Fruit fly (Drosophila melanogaster): ENCODE measurements around the gene Rim.
A peak's percentile ranks its signal among the peaks of the same experiment; 100 is the strongest.

Gene Rim

DNA sequence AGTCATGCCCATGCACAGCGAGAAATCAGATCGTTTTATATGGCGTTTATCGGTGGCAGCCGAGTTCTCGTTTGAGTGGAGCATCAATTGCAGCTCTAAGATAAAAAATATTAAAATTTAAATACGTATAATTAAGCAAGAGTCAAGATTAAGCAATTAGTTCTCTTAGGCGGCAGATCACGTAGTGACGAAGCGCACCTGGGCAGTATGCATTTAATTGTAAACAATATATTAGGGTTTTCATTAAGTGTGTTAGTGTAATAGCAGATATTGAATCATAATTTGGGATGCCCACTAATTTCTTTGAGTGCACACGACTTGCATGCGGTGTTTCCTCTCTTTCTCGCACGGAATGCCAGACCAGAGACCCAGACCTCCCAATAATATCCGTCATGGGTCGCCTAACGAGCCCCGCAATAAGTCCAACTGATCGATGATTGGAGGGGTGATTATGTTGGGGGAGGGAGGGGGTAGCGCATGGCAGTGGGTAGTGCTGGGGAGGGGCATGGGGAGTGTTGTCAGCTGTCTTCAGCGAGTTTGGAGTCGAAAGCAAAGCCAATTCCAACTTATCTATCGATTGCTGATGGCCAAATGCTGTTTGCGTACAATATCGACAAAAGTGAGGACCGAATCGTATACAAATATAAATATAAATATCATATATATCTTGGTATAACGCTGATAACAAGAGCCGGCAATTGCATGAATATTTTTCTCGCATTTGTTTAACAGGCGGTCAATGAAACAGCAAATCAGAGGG is 33.2 kb upstream of the Rim start (continued):
- TF ChIP-seq CG4854 (GFP tag; optimal IDR thresholded peaks at IDR 0.05) = peak; percentile 27
- peak; percentile 70 for TF ChIP-seq CG13775 (GFP tag; optimal IDR thresholded peaks at IDR 0.05)
- no peak for TF ChIP-seq CG31365 (tag; optimal IDR thresholded peaks at IDR 0.05)
- peak; percentile 51 for TF ChIP-seq exex (tag; optimal IDR thresholded peaks at IDR 0.05)
- TF ChIP-seq CG18764 (GFP tag; optimal IDR thresholded peaks at IDR 0.05) = peak; percentile 7
- no peak for TF ChIP-seq Hand (GFP tag; optimal IDR thresholded peaks at IDR 0.05)
- 0 out of 2 replicates have a peak, but pooled peaks have one; percentile 27 for TF ChIP-seq Oaz (GFP tag; IDR thresholded peaks at IDR 0.05)
- no peak for TF ChIP-seq Dfd (GFP tag; optimal IDR thresholded peaks at IDR 0.05)
- TF ChIP-seq CG3995 (GFP tag; optimal IDR thresholded peaks at IDR 0.05) = no peak
- TF ChIP-seq chn (GFP tag; optimal IDR thresholded peaks at IDR 0.05) = peak; percentile 61
- TF ChIP-seq CG9609 (GFP tag; optimal IDR thresholded peaks at IDR 0.05) = peak; percentile 16
- no peak for TF ChIP-seq gro (GFP tag; optimal IDR thresholded peaks at IDR 0.05)
- peak; percentile 73 for TF ChIP-seq jing (GFP tag; optimal IDR thresholded peaks at IDR 0.05)
- TF ChIP-seq CG15601 (tag; optimal IDR thresholded peaks at IDR 0.05) = peak; percentile 49
- peak; percentile 64; the same call in 1 of the 3 replicates for TF ChIP-seq ase (GFP tag; IDR thresholded peaks at IDR 0.05)
- peak; percentile 57 for TF ChIP-seq CG14667 (GFP tag; IDR thresholded peaks at IDR 0.05)
- no peak for TF ChIP-seq inv (GFP tag; IDR thresholded peaks at IDR 0.05; ENCODE audit: partially characterized antibody)
- TF ChIP-seq eyg (GFP tag; optimal IDR thresholded peaks at IDR 0.05) = no peak
- TF ChIP-seq CG17912 (GFP tag; optimal IDR thresholded peaks at IDR 0.05) = no peak
- no peak for TF ChIP-seq pros (GFP tag; optimal IDR thresholded peaks at IDR 0.05)
- TF ChIP-seq CG7839 (tag; optimal IDR thresholded peaks at IDR 0.05) = peak; percentile 86
- TF ChIP-seq CG9817 (tag; optimal IDR thresholded peaks at IDR 0.05) = peak; percentile 40
- TF ChIP-seq disco-r (GFP tag; optimal IDR thresholded peaks at IDR 0.05) = no peak
- peak; percentile 85 for TF ChIP-seq gem (tag; optimal IDR thresholded peaks at IDR 0.05)
- TF ChIP-seq unc-4 (GFP tag; IDR thresholded peaks at IDR 0.05; ENCODE audit: partially characterized antibody) = no peak
- peak; percentile 18 for TF ChIP-seq CG10462 (GFP tag; optimal IDR thresholded peaks at IDR 0.05)
- peak; percentile 12 for TF ChIP-seq trh (GFP tag; optimal IDR thresholded peaks at IDR 0.05)
- TF ChIP-seq Side (GFP tag; optimal IDR thresholded peaks at IDR 0.05) = no peak
- TF ChIP-seq fd102C (GFP tag; optimal IDR thresholded peaks at IDR 0.05) = no peak
- peak; percentile 58 for TF ChIP-seq Nf-YC (tag; optimal IDR thresholded peaks at IDR 0.05)
- no peak for TF ChIP-seq abd-A (tag; optimal IDR thresholded peaks at IDR 0.05)
- TF ChIP-seq CG13287 (GFP tag; IDR thresholded peaks at IDR 0.05; ENCODE audit: partially characterized antibody) = no peak
- TF ChIP-seq CG14710 (tag; optimal IDR thresholded peaks at IDR 0.05) = peak; percentile 77
- no peak for TF ChIP-seq aop (GFP tag; IDR thresholded peaks at IDR 0.05)
- no peak for TF ChIP-seq Sry-β (GFP tag; optimal IDR thresholded peaks at IDR 0.05)
- TF ChIP-seq Opbp (GFP tag; IDR thresholded peaks at IDR 0.05; ENCODE audit: partially characterized antibody) = no peak
- peak; percentile 77; the same call in 2 of the 3 replicates for TF ChIP-seq CG34422 (GFP tag; IDR thresholded peaks at IDR 0.05)
- peak; percentile 61 for TF ChIP-seq Six4 (GFP tag; optimal IDR thresholded peaks at IDR 0.05)
- TF ChIP-seq tna (GFP tag; IDR thresholded peaks at IDR 0.05; ENCODE audit: partially characterized antibody) = no peak
- no peak for TF ChIP-seq CG7745 (tag; optimal IDR thresholded peaks at IDR 0.05)
- TF ChIP-seq CG9215 (GFP tag; IDR thresholded peaks at IDR 0.05) = peak; percentile 63
- peak; percentile 31 for TF ChIP-seq CG10147 (GFP tag; optimal IDR thresholded peaks at IDR 0.05)
- peak; percentile 69 for TF ChIP-seq ewg (GFP tag; optimal IDR thresholded peaks at IDR 0.05)
- peak; percentile 54 for TF ChIP-seq twi (tag; optimal IDR thresholded peaks at IDR 0.05)
- TF ChIP-seq zen (tag; optimal IDR thresholded peaks at IDR 0.05) = peak; percentile 36
- peak; percentile 4 for TF ChIP-seq CG9797 (GFP tag; optimal IDR thresholded peaks at IDR 0.05)
- TF ChIP-seq CG6683 (GFP tag; optimal IDR thresholded peaks at IDR 0.05) = peak; percentile 8
- TF ChIP-seq CG2712 (tag; optimal IDR thresholded peaks at IDR 0.05) = peak; percentile 87
